Worm (Caenorhabditis elegans) whole organism, young adult: ENCODE measurements around the gene F31D4.8.

Experiments used
- B0261.1 ChIP-seq: sonication (generic microtip); optimal IDR thresholded peaks from 2 replicates; lab custom pipeline; 2016; ENCODE audit warnings: mild to moderate bottlenecking, missing genetic modification characterization, moderate library complexity, missing compliant biosample characterization
- F39B2.1 ChIP-seq: fragments of 200-800 bp; sonication (Bioruptor generic); IDR thresholded peaks from 2 replicates; pipeline ENCODE4 v1.3.6; 2022; ENCODE audit warnings: missing genetic modification reagents, missing genetic modification characterization, missing compliant biosample characterization
- T26A5.8 ChIP-seq: sonication (generic microtip); optimal IDR thresholded peaks from 2 replicates; lab custom pipeline; 2016; ENCODE audit warnings: missing genetic modification characterization, missing compliant biosample characterization
- akir-1 ChIP-seq: fragments of 200-800 bp; sonication (Bioruptor generic); optimal IDR thresholded peaks from 2 replicates; lab custom pipeline; 2018; ENCODE audit warnings: mild to moderate bottlenecking, missing genetic modification characterization, moderate library complexity, missing compliant biosample characterization
- athp-1 ChIP-seq: sonication (generic microtip); optimal IDR thresholded peaks from 2 replicates; lab custom pipeline; 2017; ENCODE audit warnings: mild to moderate bottlenecking, missing genetic modification characterization, missing compliant biosample characterization
- hrde-1 ChIP-seq: sonication (generic microtip); optimal IDR thresholded peaks from 2 replicates; lab custom pipeline; 2016; ENCODE audit warnings: missing genetic modification characterization, mild to moderate bottlenecking, missing compliant biosample characterization, moderate library complexity, missing genotype, missing genetic modification reagents, borderline replicate concordance
- hsf-1 ChIP-seq: fragments of 200-800 bp; sonication (Bioruptor generic); IDR thresholded peaks from 2 replicates; pipeline ENCODE4 v1.3.6; 2022; ENCODE audit warnings: missing genetic modification reagents, missing genetic modification characterization, missing compliant biosample characterization
- madf-6 ChIP-seq: fragments of 200-800 bp; sonication (Bioruptor generic); IDR thresholded peaks from 2 replicates; pipeline ENCODE4 v1.3.6; 2022; ENCODE audit warnings: missing genetic modification reagents, missing genetic modification characterization, missing compliant biosample characterization
- mel-28 ChIP-seq: sonication (generic microtip); optimal IDR thresholded peaks from 2 replicates; lab custom pipeline; 2016; ENCODE audit warnings: borderline replicate concordance, mild to moderate bottlenecking, missing genetic modification characterization, missing compliant biosample characterization
- mes-4 ChIP-seq: sonication (generic microtip); optimal IDR thresholded peaks from 2 replicates; lab custom pipeline; 2016; ENCODE audit warnings: missing genotype, missing genetic modification characterization, missing compliant biosample characterization
- mxl-1 ChIP-seq: sonication (generic microtip); optimal IDR thresholded peaks from 2 replicates; lab custom pipeline; 2016; ENCODE audit warnings: missing genetic modification characterization, missing compliant biosample characterization
- unc-130 ChIP-seq: sonication (generic microtip); optimal IDR thresholded peaks from 2 replicates; lab custom pipeline; 2016; ENCODE audit warnings: missing genetic modification reagents, missing genetic modification characterization, missing compliant biosample characterization
- ztf-26 ChIP-seq: sonication (generic microtip); optimal IDR thresholded peaks from 2 replicates; lab custom pipeline; 2017; ENCODE audit warnings: missing genetic modification characterization, missing compliant biosample characterization
- ztf-28 ChIP-seq: fragments of 200-800 bp; sonication (Bioruptor generic); IDR thresholded peaks from 2 replicates; pipeline ENCODE4 v1.3.6; 2022; ENCODE audit warnings: missing genetic modification reagents, missing genetic modification characterization, missing compliant biosample characterization

DNA sequence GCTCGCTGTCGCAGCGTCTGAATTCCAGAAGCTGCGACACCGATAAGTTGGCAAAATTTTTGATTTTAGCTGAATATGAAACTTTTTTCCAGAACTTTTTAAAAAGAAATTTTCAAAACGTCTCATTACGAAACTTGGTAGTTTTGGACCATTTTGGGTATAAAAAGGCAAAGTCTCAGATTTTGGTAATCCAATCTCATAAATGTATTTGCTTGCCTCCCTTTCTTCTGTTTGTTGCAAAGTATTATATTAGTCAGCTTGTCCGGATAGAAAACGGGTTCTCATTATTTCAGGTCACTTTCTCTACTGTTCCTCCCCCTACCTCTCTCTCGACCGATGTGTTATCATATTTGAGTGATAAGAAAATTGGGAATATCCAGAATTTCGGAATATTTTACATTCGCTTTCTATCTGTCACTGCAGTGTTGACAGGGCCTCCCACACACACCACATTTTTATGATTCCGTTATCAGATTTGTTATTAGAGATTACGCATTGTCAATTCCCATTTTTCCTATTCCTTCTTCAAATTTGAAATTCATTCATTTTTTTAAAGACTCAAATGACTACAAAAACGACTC lies 14.6 kb downstream of the F31D4.8 start, which contains the start of gene F31D4.5:
- no peak for TF ChIP-seq hrde-1
- TF ChIP-seq F39B2.1 (GFP tag; lab: Robert Waterston, UW): no peak
- TF ChIP-seq unc-130 (GFP tag; lab: Kevin White, UChicago): no peak
- TF ChIP-seq ztf-28 (GFP tag; lab: Robert Waterston, UW): no peak
- TF ChIP-seq mxl-1: no peak
- no peak for TF ChIP-seq akir-1
- no peak for TF ChIP-seq mel-28 (tag; lab: Kevin White, UChicago)
- TF ChIP-seq ztf-26 (tag; lab: Kevin White, UChicago): no peak
- no peak for TF ChIP-seq hsf-1 (GFP tag; lab: Robert Waterston, UW)
- TF ChIP-seq madf-6: no peak
- TF ChIP-seq mes-4: no peak
- TF ChIP-seq T26A5.8 (tag; lab: Kevin White, UChicago): no peak
- TF ChIP-seq athp-1: no peak
- TF ChIP-seq B0261.1 (tag; lab: Kevin White, UChicago): no peak
